Worm (Caenorhabditis elegans) whole organism, mixed stage, embryonic: Measurements from ENCODE around the gene T21C9.11.

ENCODE experiments used
- bed-3 ChIP-seq: fragments of 200-800 bp; sonication (Bioruptor generic); optimal IDR thresholded peaks from 3 replicates; lab custom pipeline; 2018; ENCODE audit warnings: mild to moderate bottlenecking, missing genetic modification characterization, moderate library complexity, missing compliant biosample characterization
- elt-3 ChIP-seq: fragments of 150-350 bp; optimal IDR thresholded peaks from 2 replicates; lab custom pipeline; 2014; ENCODE audit warnings: missing biosample characterization, missing genetic modification characterization
- lin-32 ChIP-seq: fragments of 200-800 bp; sonication (Bioruptor generic); optimal IDR thresholded peaks from 2 replicates; lab custom pipeline; 2018; ENCODE audit warnings: mild to moderate bottlenecking, missing genetic modification characterization, missing compliant biosample characterization
- nhr-237 ChIP-seq: fragments of 150-350 bp; optimal IDR thresholded peaks from 2 replicates; lab custom pipeline; 2014; ENCODE audit warnings: missing biosample characterization, missing genetic modification characterization
- unc-62 ChIP-seq: fragments of 150-350 bp; optimal IDR thresholded peaks from 2 replicates; lab custom pipeline; 2014; ENCODE audit warnings: missing biosample characterization, missing genetic modification reagents, missing genetic modification characterization
- ztf-11 ChIP-seq: fragments of 150-350 bp; optimal IDR thresholded peaks from 2 replicates; lab custom pipeline; 2014; ENCODE audit warnings: missing biosample characterization, missing genetic modification characterization

DNA sequence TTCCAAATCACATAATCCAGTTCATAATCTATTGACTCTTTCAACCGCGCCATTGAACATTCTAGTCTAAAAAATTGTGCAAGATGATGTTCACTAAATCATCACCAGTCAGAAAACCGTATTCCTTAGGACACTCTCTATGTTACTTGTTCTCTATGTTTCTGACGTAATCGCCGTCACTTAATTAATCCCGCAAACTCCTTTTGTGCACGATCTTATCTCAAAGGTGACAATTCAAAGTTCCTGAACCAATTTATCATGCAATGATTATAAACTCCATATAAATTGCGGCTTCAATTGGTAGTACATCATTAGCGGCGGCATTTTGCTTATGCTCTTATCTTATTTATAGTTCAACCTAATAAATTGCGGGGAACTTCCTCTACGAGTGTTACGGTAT is 31.9 kb downstream of the T21C9.11 start:
- TF ChIP-seq unc-62 (no peak), bed-3 (GFP tag; lab: Kevin White, UChicago) (no peak), ztf-11 (tag; lab: Kevin White, UChicago) (no peak), elt-3 (tag; lab: Kevin White, UChicago) (no peak), nhr-237 (tag; lab: Kevin White, UChicago) (no peak), lin-32 (GFP tag; lab: Kevin White, UChicago) (no peak)
